Worm (Caenorhabditis elegans) whole organism, L4 larva: ENCODE data around the gene sms-1.

Experiments
- D1046.2 ChIP-seq: fragments of 200-800 bp; sonication (Bioruptor generic); IDR thresholded peaks from 2 replicates; pipeline ENCODE4 v1.3.6; 2022; ENCODE audit warnings: missing genetic modification characterization, missing compliant biosample characterization
- F10B5.3 ChIP-seq: sonication (generic microtip); optimal IDR thresholded peaks from 2 replicates; lab custom pipeline; 2016; ENCODE audit warnings: mild to moderate bottlenecking, missing genetic modification characterization, missing compliant biosample characterization
- F37D6.2 ChIP-seq: sonication (generic microtip); optimal IDR thresholded peaks from 2 replicates; lab custom pipeline; 2016; ENCODE audit warnings: mild to moderate bottlenecking, missing genetic modification characterization, missing compliant biosample characterization
- F49E8.2 ChIP-seq: sonication (generic microtip); optimal IDR thresholded peaks from 2 replicates; lab custom pipeline; 2016; ENCODE audit warnings: missing compliant biosample characterization, mild to moderate bottlenecking, missing genetic modification characterization, borderline replicate concordance
- R02D3.7 ChIP-seq: fragments of 150-350 bp; sonication (generic microtip); optimal IDR thresholded peaks from 3 replicates; lab custom pipeline; 2014; ENCODE audit warnings: missing biosample characterization, missing genetic modification characterization
- T20F7.1 ChIP-seq: fragments of 200-800 bp; sonication (Bioruptor generic); optimal IDR thresholded peaks from 2 replicates; lab custom pipeline; 2018; ENCODE audit warnings: mild to moderate bottlenecking, missing genetic modification characterization, missing compliant biosample characterization
- T26A8.4 ChIP-seq: fragments of 200-800 bp; sonication (Bioruptor generic); IDR thresholded peaks from 2 replicates; pipeline ENCODE4 v1.3.6; 2022; ENCODE audit warnings: missing genetic modification characterization, missing compliant biosample characterization
- Y105C5A.15 ChIP-seq: fragments of 200-800 bp; sonication (Bioruptor generic); IDR thresholded peaks from 2 replicates; pipeline ENCODE4 v1.3.6; 2022; ENCODE audit warnings: missing genetic modification characterization, missing compliant biosample characterization
- Y48G9A.11 ChIP-seq: fragments of 200-800 bp; sonication (Bioruptor generic); IDR thresholded peaks from 2 replicates; pipeline ENCODE4 v1.3.6; 2022; ENCODE audit warnings: missing genetic modification reagents, missing genetic modification characterization, missing compliant biosample characterization
- Y75B8A.6 ChIP-seq: fragments of 200-800 bp; sonication (Bioruptor generic); IDR thresholded peaks from 2 replicates; pipeline ENCODE4 v1.3.6; 2022; ENCODE audit warnings: missing genetic modification reagents, missing genetic modification characterization, missing compliant biosample characterization
- ZK337.2 ChIP-seq: fragments of 200-800 bp; sonication (Bioruptor generic); IDR thresholded peaks from 2 replicates; pipeline ENCODE4 v1.3.6; 2022; ENCODE audit warnings: missing genetic modification reagents, missing genetic modification characterization, missing compliant biosample characterization
- aha-1 ChIP-seq: fragments of 150-350 bp; peaks from one replicate; lab custom pipeline; 2014; ENCODE audit warnings: missing biosample characterization, missing genetic modification characterization
- aly-2 ChIP-seq: sonication (generic microtip); optimal IDR thresholded peaks from 2 replicates; lab custom pipeline; 2018; ENCODE audit warnings: missing biosample characterization, missing genetic modification characterization
- attf-4 ChIP-seq: sonication (generic microtip); optimal IDR thresholded peaks from 3 replicates; lab custom pipeline; 2017; ENCODE audit warnings: missing biosample characterization, missing genetic modification characterization
- ceh-82 ChIP-seq: sonication (generic microtip); optimal IDR thresholded peaks from 2 replicates; lab custom pipeline; 2017; ENCODE audit warnings: missing biosample characterization, missing genetic modification characterization
- cey-2 ChIP-seq: sonication (generic microtip); optimal IDR thresholded peaks from 3 replicates; lab custom pipeline; 2017; ENCODE audit warnings: missing genetic modification characterization, mild to moderate bottlenecking, missing compliant biosample characterization, antibody characterized with exemption, borderline replicate concordance; ENCODE audit not compliant: insufficient read depth
- ctbp-1 ChIP-seq: fragments of 200-800 bp; sonication (Bioruptor generic); IDR thresholded peaks from 2 replicates; pipeline ENCODE4 v1.3.6; 2022; ENCODE audit warnings: missing genetic modification reagents, missing genetic modification characterization, missing compliant biosample characterization
- daf-16 ChIP-seq, 3 experiments: sonication (generic microtip); optimal IDR thresholded peaks; 2 replicates each; lab custom pipeline; 2016 to 2017; ENCODE audit warnings: missing genetic modification characterization in 3 of 3, missing genetic modification reagents in 3 of 3, mild to moderate bottlenecking in 2 of 3, missing compliant biosample characterization in 2 of 3, missing biosample characterization in 1 of 3, moderate library complexity in 1 of 3
- dmd-8 ChIP-seq: fragments of 200-800 bp; sonication (Bioruptor generic); IDR thresholded peaks from 2 replicates; pipeline ENCODE4 v1.3.6; 2022; ENCODE audit warnings: missing genetic modification characterization, missing compliant biosample characterization
- duxl-1 ChIP-seq: sonication (generic microtip); optimal IDR thresholded peaks from 2 replicates; lab custom pipeline; 2016; ENCODE audit warnings: mild to moderate bottlenecking, missing genetic modification characterization, moderate library complexity, missing compliant biosample characterization; ENCODE audit not compliant: poor library complexity
- dve-1 ChIP-seq: sonication (generic microtip); optimal IDR thresholded peaks from 2 replicates; lab custom pipeline; 2017; ENCODE audit warnings: antibody characterized with exemption, mild to moderate bottlenecking, missing genetic modification characterization, missing compliant biosample characterization; ENCODE audit not compliant: insufficient read depth
- fkh-10 ChIP-seq: fragments of 150-350 bp; optimal IDR thresholded peaks from 2 replicates; lab custom pipeline; 2014; ENCODE audit warnings: missing biosample characterization, missing genetic modification reagents, missing genetic modification characterization
- hif-1 ChIP-seq, 2 experiments: sonication (generic microtip); optimal IDR thresholded peaks; 2 replicates each; lab custom pipeline; 2016 to 2017; ENCODE audit warnings: missing compliant biosample characterization in 2 of 2, missing genetic modification characterization in 2 of 2, missing genetic modification reagents in 2 of 2, missing genotype in 2 of 2, mild to moderate bottlenecking in 1 of 2
- hlh-30 ChIP-seq: sonication (generic microtip); optimal IDR thresholded peaks from 2 replicates; lab custom pipeline; 2017; ENCODE audit warnings: antibody characterized with exemption, mild to moderate bottlenecking, missing genetic modification characterization, missing compliant biosample characterization; ENCODE audit not compliant: insufficient read depth
- lim-7 ChIP-seq: fragments of 200-800 bp; sonication (Bioruptor generic); IDR thresholded peaks from 2 replicates; pipeline ENCODE4 v1.3.6; 2022; ENCODE audit warnings: missing genetic modification characterization, missing compliant biosample characterization
- lin-1 ChIP-seq: fragments of 200-800 bp; sonication (Bioruptor generic); IDR thresholded peaks from 2 replicates; pipeline ENCODE4 v1.3.6; 2022; ENCODE audit warnings: missing genetic modification reagents, missing genetic modification characterization, missing compliant biosample characterization
- lin-13 ChIP-seq: fragments of 150-350 bp; optimal IDR thresholded peaks from 2 replicates; lab custom pipeline; 2014; ENCODE audit warnings: missing biosample characterization, missing genetic modification reagents, missing genetic modification characterization
- lin-39 ChIP-seq: fragments of 150-350 bp; optimal IDR thresholded peaks from 2 replicates; lab custom pipeline; 2014; ENCODE audit warnings: missing biosample characterization, missing genetic modification reagents, missing genetic modification characterization
- lir-3 ChIP-seq: sonication (generic microtip); optimal IDR thresholded peaks from 2 replicates; lab custom pipeline; 2016; ENCODE audit warnings: mild to moderate bottlenecking, missing genetic modification characterization, missing compliant biosample characterization
- lsy-2 ChIP-seq, 2 experiments: fragments of 150-350 bp in 1 of 2; sonication (generic microtip) in 1 of 2; optimal IDR thresholded peaks; 2 replicates each; lab custom pipeline; 2014 to 2017; ENCODE audit warnings: missing biosample characterization in 2 of 2, missing genetic modification characterization in 2 of 2
- nhr-102 ChIP-seq: sonication (generic microtip); optimal IDR thresholded peaks from 2 replicates; lab custom pipeline; 2016; ENCODE audit warnings: mild to moderate bottlenecking, missing genetic modification characterization, moderate library complexity, missing compliant biosample characterization
- nhr-11 ChIP-seq: fragments of 150-350 bp; optimal IDR thresholded peaks from 2 replicates; lab custom pipeline; 2014; ENCODE audit warnings: missing biosample characterization, missing genetic modification characterization
- nhr-6 ChIP-seq: fragments of 150-350 bp; optimal IDR thresholded peaks from 2 replicates; lab custom pipeline; 2014; ENCODE audit warnings: missing biosample characterization, missing genetic modification characterization
- nhr-76 ChIP-seq: fragments of 150-350 bp; optimal IDR thresholded peaks from 2 replicates; lab custom pipeline; 2014; ENCODE audit warnings: missing biosample characterization, missing genetic modification characterization
- nhr-77 ChIP-seq: fragments of 150-350 bp; optimal IDR thresholded peaks from 2 replicates; lab custom pipeline; 2014; ENCODE audit warnings: missing biosample characterization, missing genetic modification characterization
- pha-4 ChIP-seq, 2 experiments: fragments of 150-350 bp in 1 of 2; fragments of 200-800 bp in 1 of 2; sonication (Bioruptor generic) in 1 of 2; IDR thresholded peaks in 1 of 2; optimal IDR thresholded peaks in 1 of 2; 2 replicates each; pipeline versions ENCODE4 v1.3.6 to Lab custom; 2014 to 2022; ENCODE audit warnings: missing genetic modification characterization in 2 of 2, missing genetic modification reagents in 2 of 2, missing biosample characterization in 1 of 2, missing compliant biosample characterization in 1 of 2
- php-3 ChIP-seq: fragments of 200-800 bp; sonication (Bioruptor generic); IDR thresholded peaks from 2 replicates; pipeline ENCODE4 v1.3.6; 2022; ENCODE audit warnings: missing genetic modification reagents, missing genetic modification characterization, missing compliant biosample characterization
- rbr-2 ChIP-seq: sonication (generic microtip); optimal IDR thresholded peaks from 2 replicates; lab custom pipeline; 2016; ENCODE audit warnings: missing genotype, missing genetic modification characterization, missing compliant biosample characterization
- skn-1 ChIP-seq: fragments of 150-350 bp; optimal IDR thresholded peaks from 2 replicates; lab custom pipeline; 2014; ENCODE audit warnings: missing biosample characterization, missing genetic modification characterization
- snpc-1.2 ChIP-seq: fragments of 200-800 bp; sonication (Bioruptor generic); IDR thresholded peaks from 2 replicates; pipeline ENCODE4 v1.3.6; 2022; ENCODE audit warnings: missing genetic modification reagents, missing genetic modification characterization, missing compliant biosample characterization
- snpc-4 ChIP-seq: fragments of 150-350 bp; optimal IDR thresholded peaks from 2 replicates; lab custom pipeline; 2014; ENCODE audit warnings: missing biosample characterization, missing genetic modification characterization
- spr-3 ChIP-seq: fragments of 200-800 bp; sonication (Bioruptor generic); optimal IDR thresholded peaks from 2 replicates; lab custom pipeline; 2018; ENCODE audit warnings: mild to moderate bottlenecking, missing genetic modification characterization, missing compliant biosample characterization
- tag-97 ChIP-seq: fragments of 200-800 bp; sonication (Bioruptor generic); IDR thresholded peaks from 2 replicates; pipeline ENCODE4 v1.3.6; 2022; ENCODE audit warnings: missing genetic modification characterization, missing compliant biosample characterization
- unc-39 ChIP-seq: sonication (generic microtip); optimal IDR thresholded peaks from 2 replicates; lab custom pipeline; 2017; ENCODE audit warnings: missing biosample characterization, missing genetic modification characterization
- unc-62 ChIP-seq, 3 experiments: fragments of 150-350 bp in 1 of 3; sonication (generic microtip); optimal IDR thresholded peaks in 2 of 3; peaks in 1 of 3; 1 replicate in 1 of 3; 2 replicates in 2 of 3; lab custom pipeline; 2014 to 2017; ENCODE audit warnings: missing biosample characterization in 3 of 3, missing genetic modification characterization in 3 of 3, missing genetic modification reagents in 3 of 3, missing genotype in 1 of 3
- vab-7 ChIP-seq: fragments of 200-800 bp; sonication (Bioruptor generic); IDR thresholded peaks from 2 replicates; pipeline ENCODE4 v1.3.6; 2022; ENCODE audit warnings: missing genetic modification reagents, missing genetic modification characterization, missing compliant biosample characterization
- zfp-2 ChIP-seq: sonication (generic microtip); optimal IDR thresholded peaks from 2 replicates; lab custom pipeline; 2016; ENCODE audit warnings: mild to moderate bottlenecking, missing genetic modification characterization, missing compliant biosample characterization
- zfp-3 ChIP-seq: fragments of 200-800 bp; sonication (Bioruptor generic); conservative IDR thresholded peaks from 2 replicates; pipeline ENCODE4 v1.3.6; 2022; ENCODE audit warnings: missing genetic modification reagents, missing genetic modification characterization, missing compliant biosample characterization
- zip-2 ChIP-seq: fragments of 150-350 bp; optimal IDR thresholded peaks from 2 replicates; lab custom pipeline; 2014; ENCODE audit warnings: missing biosample characterization, missing genetic modification characterization
- ztf-7 ChIP-seq: fragments of 150-350 bp; optimal IDR thresholded peaks from 2 replicates; lab custom pipeline; 2014; ENCODE audit warnings: missing biosample characterization, missing genetic modification characterization

sms-1 gene

DNA sequence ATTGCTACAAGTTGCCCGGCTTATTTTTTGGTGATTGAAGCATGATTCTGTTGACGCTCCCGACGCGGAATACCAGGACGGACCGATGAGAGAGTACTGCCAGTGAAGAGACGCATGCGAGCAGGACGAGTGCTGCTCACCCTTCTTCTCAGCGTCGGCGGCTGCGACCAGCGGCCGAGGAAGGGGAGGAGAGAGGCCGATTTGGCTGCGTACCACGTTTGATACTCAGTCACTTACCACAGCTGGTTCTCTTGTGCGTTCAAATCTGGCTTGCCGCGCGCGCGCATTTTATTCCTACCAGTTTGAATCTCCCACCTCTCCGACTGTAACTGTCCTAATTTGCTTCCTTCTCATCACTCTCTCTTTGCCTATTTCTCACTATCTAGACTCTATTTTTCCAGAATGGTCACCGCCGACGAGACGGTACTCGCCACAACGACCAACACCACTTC is 26.3 kb upstream of the sms-1 start, which contains the start of gene mep-1 (continued):
- peak; percentile 58 for TF ChIP-seq pha-4 (GFP tag; IDR thresholded peaks at IDR 0.05; lab: Robert Waterston, UW)
- TF ChIP-seq pha-4 (tag; optimal IDR thresholded peaks at IDR 0.05; lab: Kevin White, UChicago): no peak
- TF ChIP-seq spr-3: no peak
- TF ChIP-seq F10B5.3 (tag; lab: Kevin White, UChicago): peak; percentile 15
- no peak for TF ChIP-seq tag-97 (GFP tag; lab: Robert Waterston, UW)
- TF ChIP-seq nhr-76 (tag; lab: Kevin White, UChicago): no peak
- no peak for TF ChIP-seq snpc-1.2 (GFP tag; lab: Robert Waterston, UW)
- no peak for TF ChIP-seq php-3 (GFP tag; lab: Robert Waterston, UW)
- TF ChIP-seq cey-2: no peak
- TF ChIP-seq lin-13: peak; percentile 51
- peak; percentile 4 for TF ChIP-seq fkh-10 (GFP tag; lab: Kevin White, UChicago)
- TF ChIP-seq dve-1 (tag; lab: Kevin White, UChicago): peak; percentile 6
- peak; percentile 98 for TF ChIP-seq aha-1 (tag; lab: Kevin White, UChicago)
- peak; percentile 74 for TF ChIP-seq F37D6.2 (tag; lab: Kevin White, UChicago)
- peak; percentile 57 for TF ChIP-seq T26A8.4 (GFP tag; lab: Robert Waterston, UW)
- peak; percentile 12 for TF ChIP-seq nhr-77 (tag; lab: Kevin White, UChicago)
- no peak for TF ChIP-seq nhr-102
- no peak for TF ChIP-seq attf-4
- peak; percentile 63 for TF ChIP-seq ctbp-1
- TF ChIP-seq daf-16 (GFP tag; optimal IDR thresholded peaks at IDR 0.05; lab: Kevin White, UChicago): no peak
- TF ChIP-seq daf-16 (tag; optimal IDR thresholded peaks at IDR 0.05; lab: Kevin White, UChicago): no peak
- TF ChIP-seq rbr-2 (tag; lab: Kevin White, UChicago): peak; percentile 82
- no peak for TF ChIP-seq lin-39 (tag; lab: Kevin White, UChicago)
- TF ChIP-seq lsy-2 (tag; optimal IDR thresholded peaks at IDR 0.05; lab: Kevin White, UChicago): peak; percentile 3 to 76
- no peak for TF ChIP-seq ZK337.2 (GFP tag; lab: Robert Waterston, UW)
- no peak for TF ChIP-seq ztf-7
- TF ChIP-seq nhr-11 (tag; lab: Kevin White, UChicago): peak; percentile 73
- TF ChIP-seq dmd-8: no peak
- no peak for TF ChIP-seq Y75B8A.6 (GFP tag; lab: Robert Waterston, UW)
- TF ChIP-seq aly-2 (tag; lab: Kevin White, UChicago): no peak
- TF ChIP-seq zfp-2 (tag; lab: Kevin White, UChicago): no peak
- no peak for TF ChIP-seq Y48G9A.11
- no peak for TF ChIP-seq Y105C5A.15 (GFP tag; lab: Robert Waterston, UW)
- no peak for TF ChIP-seq unc-39 (tag; lab: Kevin White, UChicago)
- TF ChIP-seq ceh-82 (tag; lab: Kevin White, UChicago): no peak
- 0 out of 2 replicates have a peak, but pooled peaks have one; percentile 66 for TF ChIP-seq D1046.2 (GFP tag; lab: Robert Waterston, UW)
- no peak for TF ChIP-seq zip-2 (tag; lab: Kevin White, UChicago)
- no peak for TF ChIP-seq skn-1 (tag; lab: Kevin White, UChicago)
- TF ChIP-seq lin-1 (GFP tag; lab: Robert Waterston, UW): no peak
- TF ChIP-seq nhr-6 (tag; lab: Kevin White, UChicago): peak; percentile 83
- peak; percentile 33 for TF ChIP-seq duxl-1 (tag; lab: Kevin White, UChicago)
- 0 out of 2 replicates have a peak, but pooled peaks have one; percentile 55 for TF ChIP-seq vab-7 (GFP tag; lab: Robert Waterston, UW)
- TF ChIP-seq T20F7.1 (GFP tag; lab: Kevin White, UChicago): peak; percentile 62
- no peak for TF ChIP-seq F49E8.2 (tag; lab: Kevin White, UChicago)
- peak in 1 of 2 experiments; percentile 14 for TF ChIP-seq hif-1 (tag; optimal IDR thresholded peaks at IDR 0.05; lab: Kevin White, UChicago)
- no peak for TF ChIP-seq unc-62 (GFP tag; optimal IDR thresholded peaks at IDR 0.05 in 1 of 2; lab: Kevin White, UChicago)
- no peak for TF ChIP-seq unc-62 (tag; optimal IDR thresholded peaks at IDR 0.05; lab: Kevin White, UChicago)
- no peak for TF ChIP-seq snpc-4 (tag; lab: Kevin White, UChicago)
- TF ChIP-seq R02D3.7 (tag; lab: Kevin White, UChicago): peak; percentile 5
- no peak for TF ChIP-seq zfp-3 (GFP tag; lab: Robert Waterston, UW)
- peak; percentile 59; the same call in 1 of the 2 replicates for TF ChIP-seq lim-7
- TF ChIP-seq lir-3: peak; percentile 71
- peak; percentile 6 for TF ChIP-seq hlh-30
